Worm (Caenorhabditis elegans) whole organism, young adult: ENCODE data around the gene let-767.

Experiments used
- sea-2 ChIP-seq: fragments of 200-800 bp; sonication (Bioruptor generic); IDR thresholded peaks from 2 replicates; pipeline ENCODE4 v1.3.6; 2022; ENCODE audit warnings: missing genetic modification characterization, missing compliant biosample characterization
- tbp1 ChIP-seq: fragments of 200-800 bp; sonication (Bioruptor generic); optimal IDR thresholded peaks from 2 replicates; lab custom pipeline; 2018; ENCODE audit warnings: mild to moderate bottlenecking, missing genetic modification characterization, missing compliant biosample characterization
- ztf-25 ChIP-seq: fragments of 200-800 bp; sonication (Bioruptor generic); IDR thresholded peaks from 2 replicates; pipeline ENCODE4 v1.3.6; 2022; ENCODE audit warnings: missing genetic modification reagents, missing genetic modification characterization, missing compliant biosample characterization

DNA sequence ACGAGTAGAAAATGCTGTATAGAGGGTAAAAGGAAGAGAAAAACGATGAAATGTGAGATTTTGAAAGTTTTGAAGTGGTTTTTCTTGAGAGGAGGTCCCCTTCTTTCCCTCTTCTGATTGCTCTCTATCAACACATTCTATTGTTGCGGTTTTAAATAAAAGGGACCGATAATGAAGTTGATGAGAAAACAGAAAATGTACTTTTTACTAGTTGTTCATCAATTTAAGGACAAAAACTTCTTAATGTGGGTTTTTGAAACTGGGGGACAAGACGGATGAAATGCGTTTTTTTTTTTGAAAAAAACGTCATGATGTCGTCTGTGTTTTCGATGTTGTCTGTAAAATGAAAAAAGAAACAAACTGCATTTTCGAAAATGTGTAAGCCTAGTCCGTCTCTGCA, 23.0 kb downstream of the let-767 start:
- TF ChIP-seq ztf-25 (GFP tag; lab: Robert Waterston, UW): no peak
- no peak for TF ChIP-seq sea-2 (GFP tag; lab: Robert Waterston, UW)
- no peak for TF ChIP-seq tbp1 (GFP tag; lab: Kevin White, UChicago)
